Fruit fly (Drosophila melanogaster): Measurements from ENCODE around the gene CG3342.
A peak's percentile ranks its signal among the peaks of the same experiment; 100 is the strongest.
"Not testable (repeated sequence)": the region's sequence is repeated elsewhere in the genome, so short reads cannot be mapped to it uniquely, and the experiment has no call there.

Gene CG3342

DNA sequence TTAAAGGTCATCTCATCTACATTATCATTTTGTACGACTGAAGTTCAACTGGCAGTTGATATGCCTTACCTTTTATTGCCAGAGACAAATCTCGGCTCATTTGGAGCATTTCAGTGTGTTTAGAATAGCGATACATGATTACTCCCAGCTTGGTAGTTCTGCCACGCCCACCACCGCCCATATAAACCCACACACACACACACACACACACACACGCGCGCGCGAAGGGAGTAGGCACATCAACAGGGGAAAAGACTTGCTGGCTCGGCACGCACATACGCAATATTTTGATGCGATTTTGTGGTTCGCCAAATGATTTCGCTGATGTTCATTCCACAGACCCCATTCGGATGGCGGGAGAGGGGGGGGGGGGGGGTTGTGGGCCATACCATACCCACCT lies 14.5 kb downstream of the CG3342 start:
- TF ChIP-seq Dfd (GFP tag; optimal IDR thresholded peaks at IDR 0.05) (peak; percentile 59), N (GFP tag; optimal IDR thresholded peaks at IDR 0.05) (no peak), sage (GFP tag; optimal IDR thresholded peaks at IDR 0.05) (no peak)

DNA sequence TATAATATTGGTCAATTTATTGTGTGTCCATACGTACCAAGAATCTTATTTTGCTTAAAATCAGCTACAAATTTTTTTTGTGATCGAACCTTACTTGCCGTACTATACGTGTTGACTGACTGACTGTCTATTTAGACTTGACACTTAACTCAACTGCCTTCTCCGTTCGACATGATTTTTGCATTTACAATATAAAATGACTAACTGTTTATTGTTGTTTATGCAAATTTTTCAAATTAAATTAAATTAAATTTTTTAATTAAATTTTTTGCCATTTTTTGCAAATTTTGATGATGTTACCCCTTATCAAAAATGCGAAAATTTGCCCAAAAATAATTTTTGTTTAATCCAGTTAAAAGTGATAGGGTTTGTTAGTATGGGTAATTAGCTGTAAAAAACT lies 48.9 kb downstream of the CG3342 start, which contains the start of gene CG33665:
TSS of gene CG33665 (minus strand) at position 101 of the 400 bp plus-strand sequence.
- TF ChIP-seq woc (GFP tag; optimal IDR thresholded peaks at IDR 0.05); Hr83 (GFP tag; optimal IDR thresholded peaks at IDR 0.05; ENCODE audit: poor library complexity, severe bottlenecking); usp (GFP tag; optimal IDR thresholded peaks at IDR 0.05): not testable (repeated sequence)

DNA sequence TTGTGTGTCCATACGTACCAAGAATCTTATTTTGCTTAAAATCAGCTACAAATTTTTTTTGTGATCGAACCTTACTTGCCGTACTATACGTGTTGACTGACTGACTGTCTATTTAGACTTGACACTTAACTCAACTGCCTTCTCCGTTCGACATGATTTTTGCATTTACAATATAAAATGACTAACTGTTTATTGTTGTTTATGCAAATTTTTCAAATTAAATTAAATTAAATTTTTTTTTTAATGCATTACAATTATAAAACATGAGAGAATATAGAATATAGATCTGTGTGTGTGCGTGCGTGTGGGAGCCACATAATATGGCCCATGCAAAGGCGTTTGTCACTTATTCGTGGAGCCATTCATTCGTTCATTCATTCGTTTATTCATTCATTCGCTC lies 50.8 kb downstream of the CG3342 start, which contains the start of gene CG33666:
TSS of gene CG33666 (minus strand) at position 101 of the 400 bp plus-strand sequence.
- not testable (repeated sequence) for TF ChIP-seq Jra, br, psq (GFP tag; optimal IDR thresholded peaks at IDR 0.05)
